Worm (Caenorhabditis elegans) whole organism, late embryonic: Measurements from ENCODE around the gene melo-1.

ENCODE experiments used
- ahr-1 ChIP-seq: sonication (generic microtip); optimal IDR thresholded peaks from 2 replicates; lab custom pipeline; 2016; ENCODE audit warnings: missing genetic modification characterization, missing compliant biosample characterization
- dmd-4 ChIP-seq: sonication (generic microtip); optimal IDR thresholded peaks from 2 replicates; lab custom pipeline; 2016; ENCODE audit warnings: borderline replicate concordance, missing genetic modification characterization, missing compliant biosample characterization
- hlh-6 ChIP-seq: sonication (generic microtip); optimal IDR thresholded peaks from 2 replicates; lab custom pipeline; 2016; ENCODE audit warnings: missing genotype, missing genetic modification characterization, missing compliant biosample characterization
- lin-11 ChIP-seq: fragments of 200-800 bp; sonication (Bioruptor generic); optimal IDR thresholded peaks from 2 replicates; lab custom pipeline; 2018; ENCODE audit warnings: mild to moderate bottlenecking, missing genetic modification characterization, missing compliant biosample characterization
- nfya-1 ChIP-seq: sonication (generic microtip); optimal IDR thresholded peaks from 2 replicates; lab custom pipeline; 2017; ENCODE audit warnings: missing genetic modification characterization, mild to moderate bottlenecking, missing compliant biosample characterization, antibody characterized with exemption, moderate library complexity
- pha-4 ChIP-seq: fragments of 150-350 bp; optimal IDR thresholded peaks from 2 replicates; lab custom pipeline; 2018; ENCODE audit warnings: missing biosample characterization, missing genetic modification reagents, missing genetic modification characterization
- unc-55 ChIP-seq: sonication (generic microtip); optimal IDR thresholded peaks from 2 replicates; lab custom pipeline; 2017; ENCODE audit warnings: missing biosample characterization, missing genetic modification reagents, missing genetic modification characterization

DNA sequence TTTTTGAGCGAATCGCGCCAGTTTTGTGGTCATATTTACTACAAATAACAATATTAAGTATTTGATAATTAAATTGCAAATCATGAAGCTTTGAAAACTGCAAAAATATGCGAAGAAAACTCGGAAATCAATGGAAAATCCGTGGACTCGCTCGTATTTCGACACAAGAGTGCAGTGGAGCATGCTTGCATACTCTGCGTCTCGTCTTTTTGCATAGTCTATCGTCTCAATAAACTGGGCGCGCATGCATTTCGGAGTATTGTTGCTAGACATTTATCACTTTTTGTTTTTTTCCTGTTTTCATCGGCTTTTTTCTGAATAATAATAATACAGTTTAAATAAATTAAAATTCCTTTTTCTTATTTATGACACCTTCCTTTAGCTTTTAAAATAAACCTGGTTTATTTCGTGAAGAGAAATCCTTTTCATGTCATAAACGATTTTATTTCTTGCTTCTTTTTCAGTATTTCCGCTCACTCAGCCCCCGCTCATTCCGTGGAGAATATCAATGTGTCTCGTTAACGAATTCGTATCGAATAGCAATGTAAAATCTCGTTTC, 19.1 kb upstream of the melo-1 start, which contains the start of the genes mrps-7 and Y57G11C.3:
- TF ChIP-seq pha-4 (tag; lab: Kevin White, UChicago) (no peak), hlh-6 (no peak), nfya-1 (peak; percentile 80), ahr-1 (tag; lab: Kevin White, UChicago) (no peak), dmd-4 (tag; lab: Kevin White, UChicago) (no peak), unc-55 (GFP tag; lab: Kevin White, UChicago) (peak; percentile 81), lin-11 (no peak)
